Worm (Caenorhabditis elegans) whole organism, L3 larva: ENCODE data around the gene C31H1.2.

Source experiments
- R02D3.7 ChIP-seq: fragments of 150-350 bp; optimal IDR thresholded peaks from 2 replicates; lab custom pipeline; 2014; ENCODE audit warnings: missing biosample characterization, missing genetic modification characterization
- ZK546.5 ChIP-seq: sonication (generic microtip); optimal IDR thresholded peaks from 2 replicates; lab custom pipeline; 2017; ENCODE audit warnings: missing biosample characterization, missing genetic modification characterization
- aly-2 ChIP-seq: fragments of 150-350 bp; optimal IDR thresholded peaks from 2 replicates; lab custom pipeline; 2014; ENCODE audit warnings: missing biosample characterization, missing genetic modification characterization
- ama-1 ChIP-seq: fragments of 150-350 bp; optimal IDR thresholded peaks from 2 replicates; lab custom pipeline; 2018
- ceh-16 ChIP-seq: sonication (generic microtip); optimal IDR thresholded peaks from 2 replicates; lab custom pipeline; 2017; ENCODE audit warnings: missing biosample characterization, missing genetic modification characterization
- ceh-28 ChIP-seq: fragments of 150-350 bp; optimal IDR thresholded peaks from 2 replicates; lab custom pipeline; 2014; ENCODE audit warnings: missing biosample characterization, missing genetic modification reagents, missing genetic modification characterization
- ceh-82 ChIP-seq: fragments of 150-350 bp; optimal IDR thresholded peaks from 2 replicates; lab custom pipeline; 2014; ENCODE audit warnings: missing biosample characterization, missing genetic modification characterization
- ceh-9 ChIP-seq: sonication (generic microtip); optimal IDR thresholded peaks from 2 replicates; lab custom pipeline; 2018; ENCODE audit warnings: missing biosample characterization, missing genetic modification characterization
- daf-12 ChIP-seq: fragments of 150-350 bp; optimal IDR thresholded peaks from 2 replicates; lab custom pipeline; 2014; ENCODE audit warnings: missing biosample characterization, missing genetic modification reagents, missing genetic modification characterization
- egl-27 ChIP-seq: sonication (generic microtip); optimal IDR thresholded peaks from 4 replicates; lab custom pipeline; 2017; ENCODE audit warnings: missing biosample characterization, missing genetic modification reagents, missing genetic modification characterization
- egl-5 ChIP-seq: fragments of 150-350 bp; optimal IDR thresholded peaks from 2 replicates; lab custom pipeline; 2017; ENCODE audit warnings: missing biosample characterization, missing genetic modification reagents, missing genetic modification characterization, inconsistent platforms
- elt-1 ChIP-seq: fragments of 150-350 bp; optimal IDR thresholded peaks from 2 replicates; lab custom pipeline; 2014; ENCODE audit warnings: missing biosample characterization, missing genetic modification characterization
- elt-2 ChIP-seq: sonication (generic microtip); optimal IDR thresholded peaks from 2 replicates; lab custom pipeline; 2016; ENCODE audit warnings: missing genetic modification reagents, mild to moderate bottlenecking, missing genetic modification characterization, missing compliant biosample characterization
- elt-3 ChIP-seq, 3 experiments: fragments of 150-350 bp in 1 of 3; sonication (generic microtip) in 2 of 3; optimal IDR thresholded peaks; 2 replicates in 2 of 3; 4 replicates in 1 of 3; lab custom pipeline; 2014 to 2017; ENCODE audit warnings: missing biosample characterization in 3 of 3, missing genetic modification characterization in 3 of 3
- eor-1 ChIP-seq, 2 experiments: fragments of 150-350 bp; optimal IDR thresholded peaks; 2 replicates each; lab custom pipeline; 2014 to 2018; ENCODE audit warnings: missing biosample characterization in 2 of 2, missing genetic modification characterization in 2 of 2
- fkh-10 ChIP-seq: sonication (generic microtip); optimal IDR thresholded peaks from 2 replicates; lab custom pipeline; 2017; ENCODE audit warnings: missing biosample characterization, missing genetic modification reagents, missing genetic modification characterization
- fkh-2 ChIP-seq: fragments of 150-350 bp; optimal IDR thresholded peaks from 2 replicates; lab custom pipeline; 2014; ENCODE audit warnings: missing biosample characterization, missing genetic modification reagents, missing genetic modification characterization
- fos-1 ChIP-seq: fragments of 150-350 bp; optimal IDR thresholded peaks from 2 replicates; lab custom pipeline; 2014; ENCODE audit warnings: missing biosample characterization, missing genetic modification characterization
- hmg-11 ChIP-seq: sonication (generic microtip); optimal IDR thresholded peaks from 2 replicates; lab custom pipeline; 2016; ENCODE audit warnings: missing genetic modification characterization, missing compliant biosample characterization
- jun-1 ChIP-seq: fragments of 150-350 bp; optimal IDR thresholded peaks from 2 replicates; lab custom pipeline; 2014; ENCODE audit warnings: missing biosample characterization, missing genetic modification reagents, missing genetic modification characterization
- lin-15B ChIP-seq: fragments of 150-350 bp; optimal IDR thresholded peaks from 2 replicates; lab custom pipeline; 2014; ENCODE audit warnings: missing biosample characterization, missing genetic modification characterization
- lin-39 ChIP-seq: fragments of 150-350 bp; optimal IDR thresholded peaks from 2 replicates; lab custom pipeline; 2018; ENCODE audit warnings: missing biosample characterization, missing genetic modification reagents, missing genetic modification characterization
- lsy-12 ChIP-seq: sonication (generic microtip); optimal IDR thresholded peaks from 2 replicates; lab custom pipeline; 2016; ENCODE audit warnings: mild to moderate bottlenecking, missing genetic modification characterization, missing compliant biosample characterization
- mdl-1 ChIP-seq: fragments of 150-350 bp; optimal IDR thresholded peaks from 2 replicates; lab custom pipeline; 2014; ENCODE audit warnings: missing biosample characterization, missing genetic modification characterization
- mml-1 ChIP-seq: fragments of 150-350 bp; sonication (generic microtip); optimal IDR thresholded peaks from 3 replicates; lab custom pipeline; 2014; ENCODE audit warnings: missing biosample characterization, missing genetic modification characterization
- nfya-1 ChIP-seq: sonication (generic microtip); optimal IDR thresholded peaks from 2 replicates; lab custom pipeline; 2017; ENCODE audit warnings: missing genetic modification characterization, mild to moderate bottlenecking, missing compliant biosample characterization, antibody characterized with exemption, moderate library complexity; ENCODE audit not compliant: insufficient read depth
- nhr-11 ChIP-seq: fragments of 150-350 bp; optimal IDR thresholded peaks from 2 replicates; lab custom pipeline; 2014; ENCODE audit warnings: missing biosample characterization, missing genetic modification characterization
- nhr-12 ChIP-seq: fragments of 150-350 bp; optimal IDR thresholded peaks from 2 replicates; lab custom pipeline; 2014; ENCODE audit warnings: missing biosample characterization, missing genetic modification characterization
- nhr-23 ChIP-seq: fragments of 150-350 bp; optimal IDR thresholded peaks from 2 replicates; lab custom pipeline; 2014; ENCODE audit warnings: missing biosample characterization, missing genetic modification reagents, missing genetic modification characterization
- nhr-237 ChIP-seq: fragments of 150-350 bp; optimal IDR thresholded peaks from 2 replicates; lab custom pipeline; 2014; ENCODE audit warnings: missing biosample characterization, missing genetic modification characterization
- nhr-25 ChIP-seq: sonication (generic microtip); optimal IDR thresholded peaks from 2 replicates; lab custom pipeline; 2017; ENCODE audit warnings: missing biosample characterization, missing genetic modification characterization
- nhr-28 ChIP-seq: fragments of 150-350 bp; optimal IDR thresholded peaks from 2 replicates; lab custom pipeline; 2014; ENCODE audit warnings: missing biosample characterization, missing genetic modification characterization
- nhr-43 ChIP-seq: sonication (generic microtip); optimal IDR thresholded peaks from 2 replicates; lab custom pipeline; 2016; ENCODE audit warnings: mild to moderate bottlenecking, missing genetic modification characterization, missing compliant biosample characterization; ENCODE audit not compliant: poor library complexity, severe bottlenecking
- nhr-67 ChIP-seq: fragments of 150-350 bp; optimal IDR thresholded peaks from 2 replicates; lab custom pipeline; 2014; ENCODE audit warnings: missing biosample characterization, missing genetic modification characterization
- nhr-76 ChIP-seq: fragments of 150-350 bp; sonication (generic microtip); optimal IDR thresholded peaks from 5 replicates; lab custom pipeline; 2014; ENCODE audit warnings: missing biosample characterization, missing genetic modification characterization
- nhr-77 ChIP-seq: fragments of 150-350 bp; optimal IDR thresholded peaks from 2 replicates; lab custom pipeline; 2014; ENCODE audit warnings: missing biosample characterization, missing genetic modification characterization
- pha-4 ChIP-seq: fragments of 150-350 bp; optimal IDR thresholded peaks from 2 replicates; lab custom pipeline; 2014; ENCODE audit warnings: missing biosample characterization, missing genetic modification reagents, missing genetic modification characterization
- pqm-1 ChIP-seq: fragments of 150-350 bp; optimal IDR thresholded peaks from 2 replicates; lab custom pipeline; 2017; ENCODE audit warnings: missing biosample characterization, missing genetic modification characterization, inconsistent platforms
- sea-2 ChIP-seq: fragments of 150-350 bp; sonication (generic microtip); optimal IDR thresholded peaks from 4 replicates; lab custom pipeline; 2014; ENCODE audit warnings: missing biosample characterization, missing genetic modification reagents, missing genetic modification characterization
- skn-1 ChIP-seq: fragments of 150-350 bp; optimal IDR thresholded peaks from 2 replicates; lab custom pipeline; 2014; ENCODE audit warnings: missing biosample characterization, missing genetic modification characterization
- snpc-4 ChIP-seq: fragments of 150-350 bp; optimal IDR thresholded peaks from 2 replicates; lab custom pipeline; 2014; ENCODE audit warnings: missing biosample characterization, missing genetic modification characterization
- tbx-2 ChIP-seq: sonication (generic microtip); optimal IDR thresholded peaks from 2 replicates; lab custom pipeline; 2016; ENCODE audit warnings: mild to moderate bottlenecking, missing genetic modification characterization, missing compliant biosample characterization
- unc-39 ChIP-seq: sonication (generic microtip); optimal IDR thresholded peaks from 4 replicates; lab custom pipeline; 2017; ENCODE audit warnings: missing biosample characterization, missing genetic modification characterization
- unc-62 ChIP-seq: fragments of 150-350 bp; sonication (generic microtip); optimal IDR thresholded peaks from 4 replicates; lab custom pipeline; 2014; ENCODE audit warnings: missing biosample characterization, missing genetic modification reagents, missing genetic modification characterization
- zag-1 ChIP-seq: fragments of 150-350 bp; optimal IDR thresholded peaks from 2 replicates; lab custom pipeline; 2014; ENCODE audit warnings: missing biosample characterization, missing genetic modification characterization
- ztf-11 ChIP-seq: fragments of 150-350 bp; optimal IDR thresholded peaks from 2 replicates; lab custom pipeline; 2014; ENCODE audit warnings: missing biosample characterization, missing genetic modification characterization
- ztf-4 ChIP-seq: fragments of 150-350 bp; optimal IDR thresholded peaks from 2 replicates; lab custom pipeline; 2014; ENCODE audit warnings: missing biosample characterization, missing genetic modification characterization

The C31H1.2 gene

ce11 chrIV:5778342-5778741 is 12.8 kb upstream of the C31H1.2 start:
- TF ChIP-seq daf-12 (tag; lab: Kevin White, UChicago) (no peak), nhr-11 (no peak), fkh-10 (GFP tag; lab: Kevin White, UChicago) (no peak), ztf-11 (tag; lab: Kevin White, UChicago) (no peak), ztf-4 (no peak), ceh-82 (tag; lab: Kevin White, UChicago) (no peak), unc-62 (GFP tag; lab: Kevin White, UChicago) (no peak), sea-2 (GFP tag; lab: Kevin White, UChicago) (no peak), nhr-237 (tag; lab: Kevin White, UChicago) (no peak), mml-1 (no peak), tbx-2 (tag; lab: Kevin White, UChicago) (peak; percentile 33), nhr-25 (tag; lab: Kevin White, UChicago) (peak; percentile 81), egl-27 (tag; lab: Kevin White, UChicago) (peak; percentile 38), nhr-76 (tag; lab: Kevin White, UChicago) (no peak), nhr-77 (tag; lab: Kevin White, UChicago) (no peak), pha-4 (peak; percentile 73), mdl-1 (no peak), nhr-23 (tag; lab: Kevin White, UChicago) (peak; percentile 62), snpc-4 (tag; lab: Kevin White, UChicago) (no peak), ama-1 (no peak), elt-2 (tag; lab: Kevin White, UChicago) (peak; percentile 0), unc-39 (tag; lab: Kevin White, UChicago) (no peak), hmg-11 (tag; lab: Kevin White, UChicago) (no peak), elt-1 (tag; lab: Kevin White, UChicago) (no peak), ceh-16 (tag; lab: Kevin White, UChicago) (no peak), nhr-28 (tag; lab: Kevin White, UChicago) (no peak), aly-2 (tag; lab: Kevin White, UChicago) (no peak), pqm-1 (tag; lab: Kevin White, UChicago) (peak; percentile 79), R02D3.7 (tag; lab: Kevin White, UChicago) (no peak), fkh-2 (tag; lab: Kevin White, UChicago) (no peak), jun-1 (tag; lab: Kevin White, UChicago) (peak; percentile 12), nhr-67 (tag; lab: Kevin White, UChicago) (no peak), ceh-28 (peak; percentile 21), lin-15B (tag; lab: Kevin White, UChicago) (no peak), fos-1 (tag; lab: Kevin White, UChicago) (no peak), lsy-12 (peak; percentile 30), nhr-12 (tag; lab: Kevin White, UChicago) (no peak), elt-3 (tag; optimal IDR thresholded peaks at IDR 0.05; lab: Kevin White, UChicago) (peak in 1 of 3 experiments; percentile 64), nfya-1 (peak; percentile 21), lin-39 (tag; lab: Kevin White, UChicago) (no peak), egl-5 (no peak), zag-1 (tag; lab: Kevin White, UChicago) (no peak), nhr-43 (tag; lab: Kevin White, UChicago) (peak; percentile 86), ZK546.5 (tag; lab: Kevin White, UChicago) (no peak), skn-1 (tag; lab: Kevin White, UChicago) (no peak), ceh-9 (tag; lab: Kevin White, UChicago) (no peak), eor-1 (tag; optimal IDR thresholded peaks at IDR 0.05; lab: Kevin White, UChicago) (no peak)
- TF ChIP-seq, all 47 proteins: peak for 13
